Worm (Caenorhabditis elegans) whole organism, mixed stage, embryonic: ENCODE data around the gene glc-4.

Experiments
- M03D4.4 ChIP-seq: sonication (generic microtip); optimal IDR thresholded peaks from 2 replicates; lab custom pipeline; 2017; ENCODE audit warnings: mild to moderate bottlenecking, missing genetic modification characterization, missing compliant biosample characterization
- lin-13 ChIP-seq: fragments of 150-350 bp; optimal IDR thresholded peaks from 2 replicates; lab custom pipeline; 2014; ENCODE audit warnings: missing biosample characterization, missing genetic modification characterization
- lsy-2 ChIP-seq: fragments of 150-350 bp; optimal IDR thresholded peaks from 2 replicates; lab custom pipeline; 2014; ENCODE audit warnings: missing biosample characterization, missing genetic modification characterization
- nhr-28 ChIP-seq: fragments of 150-350 bp; optimal IDR thresholded peaks from 2 replicates; lab custom pipeline; 2014; ENCODE audit warnings: missing biosample characterization, missing genetic modification characterization

DNA sequence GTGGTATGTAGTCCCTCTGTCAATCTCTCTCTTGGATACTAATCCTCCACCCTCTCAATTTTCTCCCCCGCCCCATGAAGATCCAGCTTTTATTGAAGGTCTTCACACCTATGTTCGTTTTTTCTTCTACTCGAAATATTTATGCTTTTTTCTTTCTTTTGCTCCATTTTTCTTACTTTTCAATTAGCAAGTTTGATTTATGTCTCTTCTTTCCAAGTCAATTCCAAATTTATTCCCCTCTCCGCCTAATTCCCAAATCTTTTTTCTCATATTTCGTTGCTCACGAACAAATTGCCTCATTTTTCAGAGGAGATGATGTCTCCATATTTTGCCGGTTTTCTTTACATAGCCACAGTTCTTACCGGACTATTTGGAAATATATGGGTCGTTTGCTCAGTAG lies 30.4 kb downstream of the glc-4 start, which contains the start of gene npr-31:
- TF ChIP-seq lin-13 (tag; lab: Kevin White, UChicago) (no peak), nhr-28 (tag; lab: Kevin White, UChicago) (no peak), lsy-2 (tag; lab: Kevin White, UChicago) (no peak), M03D4.4 (tag; lab: Kevin White, UChicago) (no peak)
